Fruit fly (Drosophila melanogaster) whole organism, adult: ENCODE results near the gene CG14780.

Experiments
- CG11617 ChIP-seq: fragments of 200-800 bp; sonication (Bioruptor generic); optimal IDR thresholded peaks from 2 replicates; lab custom pipeline; 2017; ENCODE audit warnings: mild to moderate bottlenecking, missing biosample characterization, missing genetic modification reagents, missing genetic modification characterization
- CG12768 ChIP-seq: fragments of 200-800 bp; sonication (Bioruptor generic); optimal IDR thresholded peaks from 2 replicates; lab custom pipeline; 2017; ENCODE audit warnings: missing biosample characterization, missing genetic modification characterization, mild to moderate bottlenecking, moderate library complexity, missing genetic modification reagents
- CG14711 ChIP-seq: fragments of 200-800 bp; sonication (Bioruptor generic); optimal IDR thresholded peaks from 2 replicates; lab custom pipeline; 2018; ENCODE audit warnings: missing biosample characterization, mild to moderate bottlenecking, missing genetic modification characterization, moderate library complexity
- CG1620 ChIP-seq: fragments of 200-800 bp; sonication (Bioruptor generic); optimal IDR thresholded peaks from 2 replicates; lab custom pipeline; 2016; ENCODE audit warnings: missing biosample characterization, missing genetic modification characterization
- CG33017 ChIP-seq: fragments of 200-800 bp; sonication (Bioruptor generic); optimal IDR thresholded peaks from 2 replicates; lab custom pipeline; 2018; ENCODE audit warnings: missing biosample characterization, mild to moderate bottlenecking, missing genetic modification characterization, moderate library complexity
- CG5204 ChIP-seq: fragments of 200-800 bp; sonication (Bioruptor generic); optimal IDR thresholded peaks from 2 replicates; lab custom pipeline; 2016; ENCODE audit warnings: missing biosample characterization, missing genetic modification characterization
- CG7045 ChIP-seq: fragments of 200-800 bp; sonication (Bioruptor generic); optimal IDR thresholded peaks from 2 replicates; lab custom pipeline; 2017; ENCODE audit warnings: missing biosample characterization, mild to moderate bottlenecking, missing genetic modification characterization
- CG7101 ChIP-seq: fragments of 200-800 bp; sonication (Bioruptor generic); optimal IDR thresholded peaks from 2 replicates; lab custom pipeline; 2018; ENCODE audit warnings: missing biosample characterization, mild to moderate bottlenecking, missing genetic modification characterization, moderate library complexity
- Clk ChIP-seq: fragments of 200-800 bp; sonication (Bioruptor generic); optimal IDR thresholded peaks from 2 replicates; lab custom pipeline; 2017; ENCODE audit warnings: missing biosample characterization, missing genetic modification characterization
- Crg-1 ChIP-seq: fragments of 200-800 bp; sonication (Bioruptor generic); optimal IDR thresholded peaks from 2 replicates; lab custom pipeline; 2016; ENCODE audit warnings: missing biosample characterization, missing genetic modification characterization
- Hr96 ChIP-seq: fragments of 200-800 bp; sonication (Bioruptor generic); optimal IDR thresholded peaks from 2 replicates; lab custom pipeline; 2016; ENCODE audit warnings: missing biosample characterization, missing genetic modification characterization
- Mnt ChIP-seq: fragments of 200-800 bp; sonication (Bioruptor generic); optimal IDR thresholded peaks from 2 replicates; lab custom pipeline; 2016; ENCODE audit warnings: missing biosample characterization, mild to moderate bottlenecking, missing genetic modification characterization
- bab1 ChIP-seq: fragments of 200-800 bp; sonication (Bioruptor generic); optimal IDR thresholded peaks from 3 replicates; lab custom pipeline; 2019; ENCODE audit warnings: missing biosample characterization, mild to moderate bottlenecking, missing genetic modification characterization, moderate library complexity
- cic ChIP-seq: fragments of 200-800 bp; sonication (Bioruptor generic); optimal IDR thresholded peaks from 2 replicates; lab custom pipeline; 2017; ENCODE audit warnings: missing biosample characterization, mild to moderate bottlenecking, missing genetic modification characterization, moderate library complexity
- cnc ChIP-seq, 2 experiments: fragments of >200 bp; optimal IDR thresholded peaks; 2 replicates each; lab custom pipeline; 2017
- kay ChIP-seq: fragments of 200-800 bp; sonication (Bioruptor generic); peaks from one replicate; lab custom pipeline; 2016; ENCODE audit warnings: missing biosample characterization, missing genetic modification characterization, borderline replicate concordance
- ovo ChIP-seq: fragments of 200-800 bp; sonication (Bioruptor generic); optimal IDR thresholded peaks from 2 replicates; lab custom pipeline; 2016; ENCODE audit warnings: missing biosample characterization, missing genetic modification characterization
- pad ChIP-seq: fragments of 200-800 bp; sonication (Bioruptor generic); optimal IDR thresholded peaks from 3 replicates; lab custom pipeline; 2017; ENCODE audit warnings: missing biosample characterization, missing genetic modification characterization, mild to moderate bottlenecking, moderate library complexity, missing genetic modification reagents
- tj ChIP-seq: fragments of 200-800 bp; sonication (Bioruptor generic); optimal IDR thresholded peaks from 3 replicates; lab custom pipeline; 2017; ENCODE audit warnings: missing biosample characterization, mild to moderate bottlenecking, missing genetic modification characterization, moderate library complexity
- toe ChIP-seq: fragments of 200-800 bp; sonication (Bioruptor generic); optimal IDR thresholded peaks from 2 replicates; lab custom pipeline; 2016; ENCODE audit warnings: missing biosample characterization, missing genetic modification characterization

The CG14780 gene

DNA sequence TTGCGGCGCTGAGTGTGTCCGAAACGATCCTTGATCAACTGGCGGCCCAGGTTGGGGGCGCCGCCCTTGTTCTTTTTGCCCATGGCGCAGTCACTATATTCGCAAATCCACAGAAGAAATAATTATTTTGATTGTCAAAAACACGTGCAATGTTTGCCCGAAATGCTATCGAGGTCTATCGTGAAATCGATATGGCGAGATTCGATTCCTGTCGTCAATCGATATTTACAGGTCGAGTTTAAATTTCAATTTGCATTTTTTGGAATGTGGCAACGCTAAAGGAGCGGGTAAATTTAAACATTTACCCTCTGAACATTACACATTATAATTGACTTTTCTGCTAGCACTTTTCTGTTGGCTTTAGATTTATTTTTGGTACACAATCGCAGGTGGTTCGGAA, 8.3 kb upstream of the CG14780 start, which contains the start of gene Ns3:
TSS of gene Ns3 (minus strand) at position 188 of the 400 bp plus-strand sequence.
- no peak for TF ChIP-seq pad
- peak; percentile 99 for TF ChIP-seq Mnt (GFP tag; lab: Kevin White, UChicago)
- no peak for TF ChIP-seq Clk (GFP tag; lab: Kevin White, UChicago)
- no peak for TF ChIP-seq CG5204 (GFP tag; lab: Kevin White, UChicago)
- TF ChIP-seq bab1 (GFP tag; lab: Kevin White, UChicago), result peak; percentile 46
- TF ChIP-seq CG7045 (GFP tag; lab: Kevin White, UChicago), result no peak
- no peak for TF ChIP-seq ovo (GFP tag; lab: Kevin White, UChicago)

DNA sequence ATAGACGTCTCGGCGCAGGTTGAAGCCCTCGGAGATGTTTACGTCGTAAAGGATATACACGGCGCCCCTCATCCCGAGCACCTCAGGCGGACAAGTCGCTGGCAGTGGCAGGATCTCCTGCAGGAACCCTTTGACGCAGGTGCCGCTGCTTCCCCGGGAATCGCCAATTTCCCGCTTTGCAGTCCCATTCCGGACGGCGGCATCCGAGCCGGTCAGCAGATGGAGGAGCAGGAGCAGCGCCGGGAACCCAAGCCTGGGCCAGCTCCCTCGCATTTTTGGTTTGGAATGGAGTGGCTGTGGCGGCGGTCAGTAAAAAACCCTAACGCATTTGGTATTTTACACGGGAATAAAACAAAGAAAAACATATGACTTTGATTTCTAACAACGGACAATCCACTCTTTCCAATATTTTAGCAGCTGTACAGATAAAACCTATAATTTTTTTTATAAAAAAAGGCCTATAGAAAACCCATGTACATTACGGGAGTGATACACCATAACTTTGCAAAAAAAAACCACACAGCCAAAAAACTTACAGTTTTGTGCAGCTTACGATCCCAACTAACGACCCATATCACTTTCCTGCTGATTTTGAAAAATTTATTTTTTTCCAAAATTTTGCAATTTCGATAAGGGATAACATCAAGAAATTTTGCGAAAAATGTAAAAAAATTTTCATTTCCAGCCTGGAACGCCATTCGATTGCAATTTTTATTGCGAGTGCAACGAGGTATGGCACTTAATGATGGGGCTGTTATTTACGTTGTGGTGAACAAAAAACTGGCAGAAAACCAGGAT, 6.4 kb upstream of the CG14780 start, which contains the start of the genes O-fut2 and CG14777:
TSS of gene O-fut2 (minus strand) at position 290 of the 798 bp plus-strand sequence.
TSS of gene CG14777 (plus strand) at position 428 of the 798 bp plus-strand sequence.
- TF ChIP-seq CG12768, result no peak
- no peak for TF ChIP-seq tj (GFP tag; lab: Kevin White, UChicago)
- TF ChIP-seq pad, result no peak
- TF ChIP-seq CG7045 (GFP tag; lab: Kevin White, UChicago), result no peak
- TF ChIP-seq Hr96 (GFP tag; lab: Kevin White, UChicago), result no peak
- TF ChIP-seq Clk (GFP tag; lab: Kevin White, UChicago), result no peak
- TF ChIP-seq ovo (GFP tag; lab: Kevin White, UChicago), result no peak
- TF ChIP-seq cnc (optimal IDR thresholded peaks at IDR 0.05; lab: Kevin White, UChicago), result no peak
- TF ChIP-seq Mnt (GFP tag; lab: Kevin White, UChicago), result no peak

DNA sequence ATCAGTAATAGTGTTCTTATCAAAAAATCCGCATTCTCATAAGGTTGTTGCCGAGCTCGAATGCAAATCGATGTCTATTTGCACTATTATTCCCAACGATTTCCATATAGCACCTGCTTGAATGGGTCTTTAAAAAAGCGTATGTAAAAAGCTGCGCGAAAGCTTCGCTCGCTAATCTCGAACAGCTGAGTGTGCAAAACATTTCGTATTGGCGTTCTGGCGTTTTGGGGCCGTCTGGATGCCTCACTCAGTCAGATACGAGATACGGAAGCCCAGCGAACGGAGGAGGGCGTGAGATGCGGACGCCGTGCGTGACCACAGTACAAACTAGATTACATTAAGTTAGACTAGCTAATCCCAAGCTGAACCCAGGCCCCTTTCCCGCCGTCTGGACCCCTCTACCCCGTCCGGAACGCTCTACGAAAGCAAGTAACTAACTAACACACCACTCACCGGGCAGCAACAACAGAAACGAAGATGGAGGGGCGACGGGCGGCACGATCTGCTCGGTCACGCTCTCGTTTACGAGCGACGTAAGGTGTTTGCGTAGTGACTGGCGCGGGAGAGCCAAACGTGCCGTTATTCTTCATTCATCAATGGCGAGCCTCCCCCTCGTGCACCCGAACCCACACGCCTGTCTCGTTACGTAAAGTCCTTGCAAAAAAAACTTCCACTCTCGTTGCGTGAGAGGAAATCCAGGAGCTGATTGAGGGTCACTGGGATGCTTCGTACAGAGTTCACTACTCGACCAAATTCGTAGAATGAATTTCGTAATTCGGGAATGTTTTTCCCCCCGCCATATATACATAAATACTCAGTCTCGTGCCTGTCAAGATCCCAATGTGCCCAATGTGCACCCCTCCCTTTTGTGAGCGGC, 5.6 kb upstream of the CG14780 start:
- TF ChIP-seq Hr96 (GFP tag; lab: Kevin White, UChicago) (peak; percentile 52), Crg-1 (no peak), kay (GFP tag; lab: Kevin White, UChicago) (no peak), CG33017 (tag; lab: Kevin White, UChicago) (no peak), CG7101 (peak; percentile 10), CG12768 (peak; percentile 17), tj (GFP tag; lab: Kevin White, UChicago) (peak; percentile 94), pad (peak; percentile 73), ovo (GFP tag; lab: Kevin White, UChicago) (peak; percentile 68), Mnt (GFP tag; lab: Kevin White, UChicago) (peak; percentile 89), CG7045 (GFP tag; lab: Kevin White, UChicago) (no peak), CG11617 (GFP tag; lab: Kevin White, UChicago) (peak; percentile 25), bab1 (GFP tag; lab: Kevin White, UChicago) (peak; percentile 6), CG1620 (no peak), CG5204 (GFP tag; lab: Kevin White, UChicago) (no peak), CG14711 (tag; lab: Kevin White, UChicago) (no peak), toe (GFP tag; lab: Kevin White, UChicago) (no peak), Clk (GFP tag; lab: Kevin White, UChicago) (no peak), cnc (optimal IDR thresholded peaks at IDR 0.05; lab: Kevin White, UChicago) (peak; percentile 65 to 93), cic (GFP tag; lab: Kevin White, UChicago) (peak; percentile 99)

DNA sequence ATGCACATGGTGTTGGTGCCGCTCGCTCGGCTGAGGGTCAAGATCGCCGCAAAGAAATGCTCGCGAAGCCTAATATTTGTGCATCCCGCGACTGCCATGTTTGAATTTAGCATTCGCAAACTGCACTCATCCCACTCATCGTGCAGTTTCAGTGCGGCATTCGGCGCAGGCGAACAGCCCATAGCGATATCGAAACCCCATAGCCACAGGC, 5.0 kb upstream of the CG14780 start, which contains the start of gene CG14778:
TSS of gene CG14778 (plus strand) at position 112 of the 211 bp plus-strand sequence.
- no peak for TF ChIP-seq tj (GFP tag; lab: Kevin White, UChicago)
- TF ChIP-seq Crg-1, result no peak
- TF ChIP-seq Mnt (GFP tag; lab: Kevin White, UChicago), result no peak
- no peak for TF ChIP-seq pad
- TF ChIP-seq cic (GFP tag; lab: Kevin White, UChicago), result no peak
- no peak for TF ChIP-seq CG12768
- no peak for TF ChIP-seq ovo (GFP tag; lab: Kevin White, UChicago)
- no peak for TF ChIP-seq Clk (GFP tag; lab: Kevin White, UChicago)

DNA sequence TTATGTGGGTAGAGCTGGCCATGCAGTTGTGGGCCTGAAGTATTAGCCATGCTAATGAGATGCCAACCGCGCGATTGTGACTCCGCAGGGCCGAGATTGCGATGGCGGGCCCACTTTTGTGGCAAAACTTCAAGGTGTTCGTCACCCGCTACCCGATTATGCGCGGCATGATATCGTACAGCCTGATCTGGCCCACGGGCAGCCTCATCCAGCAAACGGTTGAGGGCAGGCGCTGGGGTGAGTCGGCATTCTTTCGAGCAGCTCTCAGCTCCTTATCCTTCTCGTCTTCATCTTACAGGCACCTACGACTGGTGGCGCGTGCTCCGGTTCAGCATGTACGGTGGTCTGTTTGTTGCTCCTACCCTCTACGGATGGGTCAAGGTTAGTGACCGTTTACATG, 2.6 kb upstream of the CG14780 start, which contains the start of gene CG32808:
TSS of gene CG32808 (minus strand) at position 101 of the 400 bp plus-strand sequence.
- TF ChIP-seq CG14711 (tag; lab: Kevin White, UChicago), result no peak
- no peak for TF ChIP-seq CG5204 (GFP tag; lab: Kevin White, UChicago)
- TF ChIP-seq bab1 (GFP tag; lab: Kevin White, UChicago), result no peak
- TF ChIP-seq pad, result no peak
- no peak for TF ChIP-seq cic (GFP tag; lab: Kevin White, UChicago)
- TF ChIP-seq CG11617 (GFP tag; lab: Kevin White, UChicago), result no peak
- TF ChIP-seq toe (GFP tag; lab: Kevin White, UChicago), result no peak
- TF ChIP-seq Clk (GFP tag; lab: Kevin White, UChicago), result no peak
- no peak for TF ChIP-seq CG33017 (tag; lab: Kevin White, UChicago)
- TF ChIP-seq Hr96 (GFP tag; lab: Kevin White, UChicago), result no peak
- no peak for TF ChIP-seq Mnt (GFP tag; lab: Kevin White, UChicago)
- no peak for TF ChIP-seq CG7045 (GFP tag; lab: Kevin White, UChicago)
- no peak for TF ChIP-seq kay (GFP tag; lab: Kevin White, UChicago)
- TF ChIP-seq ovo (GFP tag; lab: Kevin White, UChicago), result no peak
- no peak for TF ChIP-seq CG12768
